Worm (Caenorhabditis elegans): Measurements from ENCODE around the gene T20B5.2.

T20B5.2 gene

ce11 chrX:9330721-9331212 is at the start of gene T20B5.2:
TSS of gene T20B5.2 (plus strand) at chrX:9331162.
- TF ChIP-seq lin-35 (GFP tag; optimal IDR thresholded peaks at IDR 0.05): no peak

- TF ChIP-seq Y95B8A.8 (GFP tag; IDR thresholded peaks at IDR 0.05): no peak
- no peak for TF ChIP-seq bed-1 (GFP tag; IDR thresholded peaks at IDR 0.05)
- no peak for TF ChIP-seq hmg-20 (GFP tag; IDR thresholded peaks at IDR 0.05)
- TF ChIP-seq ztf-22 (GFP tag; optimal IDR thresholded peaks at IDR 0.05): no peak
- TF ChIP-seq sea-2 (GFP tag; IDR thresholded peaks at IDR 0.05): no peak
- no peak for TF ChIP-seq ceh-79 (tag; optimal IDR thresholded peaks at IDR 0.05)
- TF ChIP-seq snpc-1.3 (tag; optimal IDR thresholded peaks at IDR 0.05; ENCODE audit: insufficient read depth): no peak
- TF ChIP-seq hlh-12 (tag; optimal IDR thresholded peaks at IDR 0.05): no peak
- no peak for TF ChIP-seq F52B5.7 (tag; optimal IDR thresholded peaks at IDR 0.05)
- TF ChIP-seq F57C9.4 (tag; optimal IDR thresholded peaks at IDR 0.05): no peak
- TF ChIP-seq Y53G8AR.9 (GFP tag; conservative IDR thresholded peaks at IDR 0.05): no peak
- TF ChIP-seq lin-40 (tag; optimal IDR thresholded peaks at IDR 0.05): no peak
- no peak for TF ChIP-seq aptf-3 (GFP tag; IDR thresholded peaks at IDR 0.05)
Measured at ce11 chrX:9283026-9283425, 47.9 kb upstream of the T20B5.2 start, which contains the start of gene B0416.11. TSS of gene B0416.11 (minus strand) at chrX:9283126.

ce11 chrX:9291345-9291744 is 39.6 kb upstream of the T20B5.2 start, which contains the start of gene B0416.3:
TSS of gene B0416.3 (plus strand) at chrX:9291645.
- TF ChIP-seq ztf-22 (GFP tag; optimal IDR thresholded peaks at IDR 0.05): no peak
- no peak for TF ChIP-seq ceh-79 (tag; optimal IDR thresholded peaks at IDR 0.05)
- TF ChIP-seq ekl-4 (GFP tag; IDR thresholded peaks at IDR 0.05): no peak
- no peak for TF ChIP-seq let-526 (GFP tag; IDR thresholded peaks at IDR 0.05)
- no peak for TF ChIP-seq ztf-6 (GFP tag; IDR thresholded peaks at IDR 0.05)
- no peak for TF ChIP-seq aptf-3 (GFP tag; IDR thresholded peaks at IDR 0.05)
- no peak for TF ChIP-seq snpc-1.1 (tag; optimal IDR thresholded peaks at IDR 0.05; ENCODE audit: insufficient read depth)
- no peak for TF ChIP-seq F57A8.1 (GFP tag; optimal IDR thresholded peaks at IDR 0.05)
- no peak for TF ChIP-seq somi-1 (GFP tag; optimal IDR thresholded peaks at IDR 0.05)
- TF ChIP-seq ztf-26 (tag; optimal IDR thresholded peaks at IDR 0.05): no peak

- TF ChIP-seq atf-7 (tag; optimal IDR thresholded peaks at IDR 0.05): peak; percentile 34
- TF ChIP-seq let-607 (tag; optimal IDR thresholded peaks at IDR 0.05): no peak
- peak; percentile 61 for TF ChIP-seq nhr-80 (tag; optimal IDR thresholded peaks at IDR 0.05)
- TF ChIP-seq cebp-1 (GFP tag; IDR thresholded peaks at IDR 0.05): no peak
- peak; percentile 20 for TF ChIP-seq cebp-1 (tag; optimal IDR thresholded peaks at IDR 0.05)
- TF ChIP-seq ceh-27 (GFP tag; optimal IDR thresholded peaks at IDR 0.05): no peak
- no peak for TF ChIP-seq him-1 (tag; optimal IDR thresholded peaks at IDR 0.05)
Measured at ce11 chrX:9295471-9295870, 35.5 kb upstream of the T20B5.2 start.

- TF ChIP-seq ztf-26 (tag; optimal IDR thresholded peaks at IDR 0.05) (no peak), cebp-1 (GFP tag; IDR thresholded peaks at IDR 0.05) (no peak), cebp-1 (tag; optimal IDR thresholded peaks at IDR 0.05) (peak; percentile 20), hlh-26 (GFP tag; conservative IDR thresholded peaks at IDR 0.05) (no peak), lin-40 (tag; optimal IDR thresholded peaks at IDR 0.05) (peak; percentile 3), rpc-1 (optimal IDR thresholded peaks at IDR 0.05) (peak; percentile 17), rpc-1 (tag; optimal IDR thresholded peaks at IDR 0.05) (no peak)
Measured at ce11 chrX:9296591-9296990, 34.4 kb upstream of the T20B5.2 start, which contains the start of gene gly-13. TSS of gene gly-13 (minus strand) at chrX:9296622.
